Worm (Caenorhabditis elegans): Measurements from ENCODE around the gene lgc-33.

The lgc-33 gene

DNA sequence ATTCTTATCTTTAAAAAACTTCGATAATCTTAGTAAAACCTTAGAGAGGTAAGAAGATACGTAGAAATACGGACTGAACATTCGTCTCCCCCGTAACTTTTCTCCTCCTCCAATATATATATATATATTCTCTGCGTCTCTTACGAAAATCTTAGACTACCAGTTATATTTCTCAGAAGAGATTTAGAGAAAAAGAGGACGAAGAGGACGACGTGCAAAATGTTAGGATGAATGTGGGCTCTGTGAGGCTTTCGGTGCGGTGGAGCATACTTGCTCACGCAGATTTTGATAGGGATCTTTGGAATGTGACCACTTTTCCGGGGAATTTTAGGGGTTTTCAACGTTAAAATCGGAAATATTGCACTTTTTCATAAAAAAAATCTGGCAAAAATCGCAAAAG is 16.9 kb upstream of the lgc-33 start (continued):
- no peak for TF ChIP-seq fkh-2 (tag; optimal IDR thresholded peaks at IDR 0.05)
- peak; percentile 10 for TF ChIP-seq fkh-10 (GFP tag; optimal IDR thresholded peaks at IDR 0.05)
- TF ChIP-seq egl-5 (tag; optimal IDR thresholded peaks at IDR 0.05): no peak

DNA sequence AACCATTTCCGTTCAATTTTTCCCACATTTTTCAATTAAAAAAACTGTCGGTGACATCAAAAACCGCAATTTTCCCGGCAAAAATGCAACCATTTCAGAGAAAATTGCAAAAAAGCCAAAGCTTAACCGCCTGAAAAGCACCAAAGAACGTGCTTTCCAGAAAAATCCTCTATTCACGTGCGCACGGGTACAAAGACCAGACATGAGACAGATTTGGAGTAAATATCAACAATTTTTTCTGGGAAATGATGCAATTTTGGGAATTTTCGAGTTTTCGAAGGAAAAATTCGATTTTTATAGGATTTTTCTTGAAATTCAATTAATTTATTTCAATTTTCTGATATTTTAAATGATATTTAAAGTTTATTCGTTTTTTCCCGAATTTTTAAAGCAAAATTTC is 16.2 kb upstream of the lgc-33 start:
- no peak for TF ChIP-seq ceh-16 (tag; optimal IDR thresholded peaks at IDR 0.05)
- TF ChIP-seq unc-39 (tag; optimal IDR thresholded peaks at IDR 0.05): no peak
- TF ChIP-seq ztf-11 (tag; optimal IDR thresholded peaks at IDR 0.05): no peak
- TF ChIP-seq mml-1 (tag; optimal IDR thresholded peaks at IDR 0.05): no peak
- TF ChIP-seq lin-39 (tag; optimal IDR thresholded peaks at IDR 0.05): no peak
- no peak for TF ChIP-seq aly-2 (tag; optimal IDR thresholded peaks at IDR 0.05)
- TF ChIP-seq sea-2 (GFP tag; optimal IDR thresholded peaks at IDR 0.05): no peak
- TF ChIP-seq egl-27 (tag; optimal IDR thresholded peaks at IDR 0.05): no peak
- TF ChIP-seq ceh-9 (tag; optimal IDR thresholded peaks at IDR 0.05): no peak
- no peak for TF ChIP-seq nfya-1 (tag; optimal IDR thresholded peaks at IDR 0.05; ENCODE audit: insufficient read depth)
- TF ChIP-seq nhr-43 (tag; optimal IDR thresholded peaks at IDR 0.05; ENCODE audit: poor library complexity, severe bottlenecking): no peak

DNA sequence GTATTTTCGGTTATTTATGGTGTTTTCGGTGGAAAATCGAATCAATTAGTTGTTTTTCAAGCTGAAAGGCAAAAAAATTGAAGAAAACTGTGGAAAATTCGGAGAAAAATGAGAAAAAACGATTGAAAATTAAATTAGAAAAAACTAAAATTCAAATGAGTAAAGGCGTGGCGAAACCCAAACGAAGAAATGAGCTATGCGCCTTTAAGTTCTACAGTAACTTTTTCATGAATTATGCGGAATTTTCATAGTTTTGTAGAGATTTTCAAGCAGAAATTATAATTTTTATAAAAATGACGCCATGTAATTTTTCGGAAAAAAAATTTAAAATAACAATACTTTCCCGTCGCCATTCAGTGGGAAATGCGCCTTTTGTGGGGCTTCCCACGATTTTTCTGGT is 15.6 kb upstream of the lgc-33 start:
- no peak for TF ChIP-seq nfya-1 (tag; optimal IDR thresholded peaks at IDR 0.05; ENCODE audit: insufficient read depth)
- TF ChIP-seq unc-62 (GFP tag; optimal IDR thresholded peaks at IDR 0.05): no peak
- no peak for TF ChIP-seq ztf-4 (tag; optimal IDR thresholded peaks at IDR 0.05)
- no peak for TF ChIP-seq elt-1 (tag; optimal IDR thresholded peaks at IDR 0.05)
- no peak for TF ChIP-seq snpc-4 (tag; optimal IDR thresholded peaks at IDR 0.05)
- TF ChIP-seq elt-2 (tag; optimal IDR thresholded peaks at IDR 0.05): no peak

DNA sequence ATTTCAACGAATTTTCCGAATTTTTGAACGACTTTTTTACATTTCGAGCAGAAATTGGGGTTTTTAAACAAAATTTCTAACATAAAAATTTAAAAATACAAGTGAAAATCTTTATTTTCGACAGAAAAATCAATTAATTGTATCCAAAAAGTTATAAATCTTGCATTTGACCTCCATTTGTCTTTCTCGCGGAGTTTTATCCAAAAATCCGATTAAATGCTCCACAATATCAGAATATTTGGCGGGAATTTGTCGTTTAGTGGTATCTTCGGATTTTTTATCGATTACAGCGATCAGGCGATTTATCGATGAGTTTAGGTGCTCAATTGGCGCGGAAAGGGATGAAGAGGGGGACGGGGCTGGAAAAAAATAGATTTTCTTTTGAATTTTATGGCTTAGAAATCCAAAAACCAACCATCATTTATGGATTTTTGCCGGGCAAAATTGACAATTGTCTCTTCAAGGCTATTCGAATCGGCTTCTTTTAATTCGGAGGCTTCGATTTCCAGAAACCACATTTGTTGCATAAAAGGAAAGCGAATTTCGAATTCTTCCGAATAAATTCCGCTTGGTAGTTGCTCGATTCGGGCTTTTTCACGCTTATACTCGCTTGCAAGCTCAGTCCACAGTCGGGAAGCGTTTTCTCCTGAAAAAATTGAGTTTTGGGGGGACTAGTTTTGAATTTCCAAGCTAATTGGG is 14.9 kb upstream of the lgc-33 start:
- TF ChIP-seq nhr-28 (tag; optimal IDR thresholded peaks at IDR 0.05) (no peak), aly-2 (tag; optimal IDR thresholded peaks at IDR 0.05) (no peak), mdl-1 (tag; optimal IDR thresholded peaks at IDR 0.05) (no peak), ztf-11 (tag; optimal IDR thresholded peaks at IDR 0.05) (no peak), nhr-11 (tag; optimal IDR thresholded peaks at IDR 0.05) (no peak), elt-2 (tag; optimal IDR thresholded peaks at IDR 0.05) (no peak), ceh-16 (tag; optimal IDR thresholded peaks at IDR 0.05) (no peak), eor-1 (tag; optimal IDR thresholded peaks at IDR 0.05) (no peak), nfya-1 (tag; optimal IDR thresholded peaks at IDR 0.05; ENCODE audit: insufficient read depth) (no peak), tbx-2 (tag; optimal IDR thresholded peaks at IDR 0.05) (no peak), egl-5 (tag; optimal IDR thresholded peaks at IDR 0.05) (no peak), elt-3 (tag; optimal IDR thresholded peaks at IDR 0.05) (no peak)

DNA sequence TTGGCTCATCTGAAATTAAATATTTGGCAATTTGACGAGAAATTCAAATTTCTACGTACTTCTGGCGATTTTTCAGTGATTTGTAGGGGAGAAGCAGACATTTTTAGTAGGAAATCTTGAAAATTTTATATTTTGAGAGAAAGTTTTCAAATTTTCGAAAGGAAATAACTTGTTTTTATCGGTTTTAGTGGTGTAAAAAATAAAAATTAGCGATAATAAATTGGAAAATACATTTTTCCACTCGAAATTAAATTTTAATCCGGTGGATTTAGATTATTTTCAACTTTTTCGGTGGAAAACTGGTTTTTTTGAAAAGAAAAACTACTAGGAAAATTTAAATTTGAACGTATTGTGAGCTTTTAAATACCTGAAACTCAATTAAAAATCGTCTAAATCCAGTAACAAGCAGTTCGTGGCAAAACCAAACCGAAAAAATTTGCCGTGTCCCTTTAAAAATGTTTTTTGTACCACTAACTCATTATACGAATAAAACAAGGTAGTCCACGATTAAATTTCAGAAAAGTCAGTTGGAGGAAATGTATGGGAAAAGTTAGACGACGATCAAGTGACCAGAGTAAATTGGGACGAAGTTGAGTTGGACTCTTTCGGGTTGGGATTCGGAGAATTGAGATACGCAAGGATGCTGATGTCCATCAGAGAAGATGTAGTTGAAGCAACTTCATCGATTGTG is 13.4 kb upstream of the lgc-33 start, which contains the start of the genes madf-1 and Y55F3BR.10:
Gene madf-1 (minus strand): TSS at position 101 of the 691 bp plus-strand sequence.
Gene Y55F3BR.10 (plus strand): TSS at position 641 of the 691 bp plus-strand sequence.
- TF ChIP-seq tbx-2 (tag; optimal IDR thresholded peaks at IDR 0.05): no peak
- TF ChIP-seq nhr-77 (tag; optimal IDR thresholded peaks at IDR 0.05): no peak

DNA sequence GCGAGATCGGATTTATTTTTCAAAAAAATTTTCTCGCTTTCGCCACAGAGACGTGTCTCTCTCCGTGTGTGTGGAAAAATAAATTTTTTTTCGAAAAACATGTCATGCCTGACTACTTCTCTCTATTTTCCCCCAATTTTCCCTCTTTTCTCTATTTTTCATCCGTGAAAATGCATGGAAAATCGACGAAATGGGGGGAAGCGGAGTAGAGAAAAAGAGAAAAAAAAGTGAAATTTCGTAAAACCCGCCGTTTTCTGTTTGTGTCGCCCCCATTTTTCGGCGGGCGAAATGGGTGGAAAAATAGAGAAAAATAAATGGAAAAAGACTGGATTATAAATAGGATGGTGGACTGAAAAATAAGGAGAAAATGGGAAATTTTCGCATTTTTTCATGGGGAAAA is 11.8 kb upstream of the lgc-33 start:
- TF ChIP-seq hmg-11 (tag; optimal IDR thresholded peaks at IDR 0.05) (peak; percentile 79), mdl-1 (tag; optimal IDR thresholded peaks at IDR 0.05) (no peak), lin-15B (tag; optimal IDR thresholded peaks at IDR 0.05) (peak; percentile 7), fkh-2 (tag; optimal IDR thresholded peaks at IDR 0.05) (no peak), nhr-28 (tag; optimal IDR thresholded peaks at IDR 0.05) (no peak), ztf-11 (tag; optimal IDR thresholded peaks at IDR 0.05) (no peak), nhr-23 (tag; optimal IDR thresholded peaks at IDR 0.05) (peak; percentile 22), nfya-1 (tag; optimal IDR thresholded peaks at IDR 0.05; ENCODE audit: insufficient read depth) (peak; percentile 12), nhr-11 (tag; optimal IDR thresholded peaks at IDR 0.05) (no peak), unc-39 (tag; optimal IDR thresholded peaks at IDR 0.05) (no peak), zag-1 (tag; optimal IDR thresholded peaks at IDR 0.05) (no peak), nhr-43 (tag; optimal IDR thresholded peaks at IDR 0.05; ENCODE audit: poor library complexity, severe bottlenecking) (no peak), elt-2 (tag; optimal IDR thresholded peaks at IDR 0.05) (no peak), mml-1 (tag; optimal IDR thresholded peaks at IDR 0.05) (no peak), egl-5 (tag; optimal IDR thresholded peaks at IDR 0.05) (no peak), lsy-12 (tag; optimal IDR thresholded peaks at IDR 0.05) (no peak), sea-2 (GFP tag; optimal IDR thresholded peaks at IDR 0.05) (no peak), ztf-4 (tag; optimal IDR thresholded peaks at IDR 0.05) (no peak), ceh-82 (tag; optimal IDR thresholded peaks at IDR 0.05) (no peak), unc-62 (GFP tag; optimal IDR thresholded peaks at IDR 0.05) (no peak), pha-4 (tag; optimal IDR thresholded peaks at IDR 0.05) (no peak), snpc-4 (tag; optimal IDR thresholded peaks at IDR 0.05) (no peak), nhr-77 (tag; optimal IDR thresholded peaks at IDR 0.05) (no peak), eor-1 (tag; optimal IDR thresholded peaks at IDR 0.05) (no peak), skn-1 (tag; optimal IDR thresholded peaks at IDR 0.05) (no peak), lin-39 (tag; optimal IDR thresholded peaks at IDR 0.05) (no peak), ceh-16 (tag; optimal IDR thresholded peaks at IDR 0.05) (no peak)

Measured in whole organism, L3 larva.